Worm (Caenorhabditis elegans) whole organism, early embryonic: ENCODE results near the gene C44B12.9.

Experiments used
- B0310.2 ChIP-seq: sonication (generic microtip); optimal IDR thresholded peaks from 2 replicates; lab custom pipeline; 2016; ENCODE audit warnings: mild to moderate bottlenecking, missing genetic modification characterization, missing compliant biosample characterization
- F13C5.2 ChIP-seq: sonication (generic microtip); optimal IDR thresholded peaks from 2 replicates; lab custom pipeline; 2017; ENCODE audit warnings: mild to moderate bottlenecking, missing genetic modification characterization, inconsistent platforms, missing compliant biosample characterization
- aly-1 ChIP-seq: sonication (generic microtip); optimal IDR thresholded peaks from 2 replicates; lab custom pipeline; 2016; ENCODE audit warnings: missing genetic modification characterization, missing compliant biosample characterization
- ama-1 ChIP-seq: fragments of 150-350 bp; optimal IDR thresholded peaks from 2 replicates; lab custom pipeline; 2014
- ceh-13 ChIP-seq: fragments of 200-800 bp; sonication (Bioruptor generic); optimal IDR thresholded peaks from 2 replicates; lab custom pipeline; 2018; ENCODE audit warnings: mild to moderate bottlenecking, missing genetic modification characterization, missing compliant biosample characterization
- ceh-36 ChIP-seq: sonication (generic microtip); optimal IDR thresholded peaks from 2 replicates; lab custom pipeline; 2016; ENCODE audit warnings: missing genetic modification characterization, inconsistent platforms, missing compliant biosample characterization
- ets-7 ChIP-seq: sonication (generic microtip); optimal IDR thresholded peaks from 2 replicates; lab custom pipeline; 2016; ENCODE audit warnings: missing genotype, missing genetic modification characterization, missing compliant biosample characterization
- flt-1 ChIP-seq: fragments of 200-800 bp; sonication (Bioruptor generic); IDR thresholded peaks from 2 replicates; pipeline ENCODE4 v1.3.6; 2022; ENCODE audit warnings: missing genetic modification characterization, missing compliant biosample characterization
- hmbx-1 ChIP-seq: sonication (generic microtip); optimal IDR thresholded peaks from 2 replicates; lab custom pipeline; 2016; ENCODE audit warnings: mild to moderate bottlenecking, missing genetic modification characterization, missing compliant biosample characterization
- hmg-4 ChIP-seq: fragments of 200-800 bp; sonication (Bioruptor generic); optimal IDR thresholded peaks from 2 replicates; lab custom pipeline; 2018; ENCODE audit warnings: mild to moderate bottlenecking, missing genetic modification characterization, missing compliant biosample characterization
- hnd-1 ChIP-seq: sonication (generic microtip); optimal IDR thresholded peaks from 2 replicates; lab custom pipeline; 2016; ENCODE audit warnings: missing genetic modification characterization, missing compliant biosample characterization
- pes-1 ChIP-seq: fragments of 200-800 bp; sonication (Bioruptor generic); IDR thresholded peaks from 2 replicates; pipeline ENCODE4 v1.3.6; 2022; ENCODE audit warnings: missing genetic modification reagents, missing genetic modification characterization, missing compliant biosample characterization
- scrt-1 ChIP-seq: fragments of 200-800 bp; sonication (Bioruptor generic); IDR thresholded peaks from 2 replicates; pipeline ENCODE4 v1.3.6; 2022; ENCODE audit warnings: missing genetic modification characterization, missing compliant biosample characterization
- sea-1 ChIP-seq: fragments of 200-800 bp; sonication (Bioruptor generic); conservative IDR thresholded peaks from 2 replicates; pipeline ENCODE4 v1.3.6; 2022; ENCODE audit warnings: missing genetic modification characterization, missing compliant biosample characterization
- tbx-11 ChIP-seq: fragments of 200-800 bp; sonication (Bioruptor generic); IDR thresholded peaks from 2 replicates; pipeline ENCODE4 v1.3.6; 2022; ENCODE audit warnings: missing genetic modification characterization, missing compliant biosample characterization
- tra-4 ChIP-seq: sonication (generic microtip); optimal IDR thresholded peaks from 2 replicates; lab custom pipeline; 2017; ENCODE audit warnings: missing genetic modification characterization, missing compliant biosample characterization

Gene C44B12.9

ce11 chrIV:1055734-1056133, 48.7 kb downstream of the C44B12.9 start:
- no peak for TF ChIP-seq hnd-1 (tag; lab: Kevin White, UChicago)
- no peak for TF ChIP-seq ceh-13 (GFP tag; lab: Kevin White, UChicago)
- no peak for TF ChIP-seq aly-1 (tag; lab: Kevin White, UChicago)
- no peak for TF ChIP-seq tra-4

- no peak for TF ChIP-seq ets-7 (tag; lab: Kevin White, UChicago)
- peak; percentile 40 for TF ChIP-seq tra-4
- no peak for TF ChIP-seq ama-1 (lab: Kevin White, UChicago)
- no peak for TF ChIP-seq B0310.2 (tag; lab: Kevin White, UChicago)
- TF ChIP-seq aly-1 (tag; lab: Kevin White, UChicago), result no peak
Observed at ce11 chrIV:1054736-1055135, 49.7 kb downstream of the C44B12.9 start, which contains the start of gene dcap-1. TSS of gene dcap-1 (minus strand) at chrIV:1054794.

ce11 chrIV:1053989-1054388, 50.4 kb downstream of the C44B12.9 start:
- TF ChIP-seq ceh-13 (GFP tag; lab: Kevin White, UChicago) (no peak), scrt-1 (GFP tag; lab: Robert Waterston, UW) (no peak), ama-1 (lab: Kevin White, UChicago) (no peak), sea-1 (no peak), ceh-36 (no peak), hnd-1 (tag; lab: Kevin White, UChicago) (no peak), hmbx-1 (tag; lab: Kevin White, UChicago) (no peak), flt-1 (no peak), tra-4 (no peak), tbx-11 (no peak), aly-1 (tag; lab: Kevin White, UChicago) (no peak), pes-1 (GFP tag; lab: Robert Waterston, UW) (no peak), F13C5.2 (tag; lab: Kevin White, UChicago) (no peak), B0310.2 (tag; lab: Kevin White, UChicago) (no peak), hmg-4 (GFP tag; lab: Kevin White, UChicago) (no peak)
